Worm (Caenorhabditis elegans) whole organism, dauer: ENCODE measurements around the gene fbxa-84.
"Not testable (repeated sequence)": the region's sequence is repeated elsewhere in the genome, so short reads cannot be mapped to it uniquely, and the experiment has no call there.

Experiments used
- unc-62 ChIP-seq: sonication (generic microtip); optimal IDR thresholded peaks from 2 replicates; lab custom pipeline; 2017; ENCODE audit warnings: missing biosample characterization, missing genetic modification reagents, missing genetic modification characterization

fbxa-84 gene

ce11 chrV:15179757-15180156 lies 2.5 kb upstream of the fbxa-84 start, which contains the start of gene T09F5.10:
Gene T09F5.10 (plus strand): TSS chrV:15180057.
- no peak for TF ChIP-seq unc-62 (GFP tag; lab: Kevin White, UChicago)

- TF ChIP-seq unc-62 (GFP tag; lab: Kevin White, UChicago): no peak
Observed at ce11 chrV:15181899-15182298, 341 bp upstream of the fbxa-84 start.

- TF ChIP-seq unc-62 (GFP tag; lab: Kevin White, UChicago): no peak
Observed at ce11 chrV:15184097-15185040, 2.1 kb downstream of the fbxa-84 start, which contains the start of gene Y75B12B.1. Gene Y75B12B.1 (plus strand): TSS chrV:15184699.

DNA sequence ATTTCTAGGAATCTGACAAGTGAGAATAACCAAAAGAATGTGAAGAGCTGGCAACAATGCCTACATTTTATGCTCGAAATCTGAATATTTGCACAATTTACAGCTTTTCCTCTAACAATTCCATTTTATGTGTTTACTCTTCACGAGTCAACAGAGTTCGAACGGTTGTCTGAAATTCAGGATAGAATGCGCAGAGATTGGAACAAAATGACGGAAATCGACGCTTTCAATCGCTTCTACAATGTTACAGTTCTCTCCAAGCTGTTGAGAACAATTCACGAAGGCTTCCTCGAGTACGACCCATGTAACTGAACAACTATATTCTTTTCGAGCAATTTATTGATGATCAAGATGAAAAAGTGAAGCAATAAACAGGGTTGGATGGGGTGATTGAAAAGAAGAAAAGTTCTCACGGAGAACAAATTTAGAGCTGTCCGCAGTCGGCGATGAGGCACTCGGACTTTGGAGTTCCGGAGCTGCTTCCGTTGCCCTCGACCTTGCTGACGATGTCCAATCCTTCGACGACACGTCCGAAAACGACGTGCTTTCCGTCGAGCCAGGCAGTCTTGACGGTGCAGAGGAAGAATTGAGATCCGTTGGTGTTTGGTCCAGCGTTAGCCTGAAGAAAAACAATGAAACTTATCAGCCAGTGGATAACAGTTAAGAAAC lies 4.2 kb downstream of the fbxa-84 start, which contains the start of gene Y75B12B.3:
Gene Y75B12B.3, minus strand, starts transcription at position 21 of the 669 bp plus-strand sequence.
- TF ChIP-seq unc-62 (GFP tag; lab: Kevin White, UChicago): no peak

DNA sequence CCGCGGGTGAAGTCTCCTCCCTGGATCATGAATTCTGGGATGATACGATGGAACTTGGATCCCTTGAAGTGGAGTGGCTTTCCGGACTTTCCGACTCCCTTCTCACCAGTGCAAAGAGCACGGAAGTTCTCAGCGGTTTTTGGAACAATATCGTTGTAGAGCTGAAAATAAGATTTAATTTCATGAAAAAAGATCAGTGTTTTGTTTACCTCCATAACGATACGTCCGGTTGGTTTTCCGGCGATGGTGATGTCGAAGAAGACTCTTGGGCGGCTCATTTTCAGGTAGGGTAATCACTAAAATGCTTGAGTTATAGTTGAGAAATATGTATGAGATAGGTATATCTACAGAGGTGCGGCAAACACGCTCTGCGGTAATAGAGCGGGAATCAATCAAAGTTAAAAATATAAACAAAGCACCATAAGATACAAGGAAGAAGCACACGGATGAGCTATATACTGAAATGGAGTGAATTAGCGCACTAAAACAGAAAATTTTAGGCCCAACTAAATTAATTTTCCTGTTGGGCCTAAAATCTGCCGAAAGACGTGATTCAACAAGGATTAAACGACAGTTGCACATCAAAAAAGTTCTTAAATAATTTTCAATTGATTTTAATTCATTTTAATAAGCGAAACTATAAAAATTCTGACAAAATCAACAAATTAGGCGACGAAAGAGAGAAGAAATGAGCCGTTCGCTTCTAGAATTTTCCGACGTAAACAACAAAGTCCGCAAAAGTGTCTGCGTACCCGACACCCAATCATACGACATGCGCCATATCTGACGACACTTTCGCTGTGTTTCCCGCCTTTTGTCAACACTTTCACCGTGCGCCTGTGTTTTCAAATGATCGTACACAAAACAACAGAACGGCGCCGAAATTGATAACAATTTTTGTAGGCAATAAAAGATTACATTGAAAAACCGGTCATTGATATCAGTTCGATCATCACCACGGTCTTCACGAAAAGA lies 5.1 kb downstream of the fbxa-84 start, which contains the start of the genes cyn-7 and bath-36:
Gene cyn-7, minus strand, starts transcription at position 296 of the 975 bp plus-strand sequence.
Gene bath-36, plus strand, starts transcription at position 806 of the 975 bp plus-strand sequence.
- TF ChIP-seq unc-62 (GFP tag; lab: Kevin White, UChicago): no peak

- TF ChIP-seq unc-62 (GFP tag; lab: Kevin White, UChicago): no peak
Observed at ce11 chrV:15189567-15189966, 7.3 kb downstream of the fbxa-84 start, which contains the start of gene cyn-3. Gene cyn-3 (plus strand): TSS chrV:15189927.

ce11 chrV:15190903-15191302 lies 8.7 kb downstream of the fbxa-84 start, which contains the start of gene Y75B12B.11:
Gene Y75B12B.11 (plus strand): TSS chrV:15191296.
- TF ChIP-seq unc-62 (GFP tag; lab: Kevin White, UChicago): no peak

DNA sequence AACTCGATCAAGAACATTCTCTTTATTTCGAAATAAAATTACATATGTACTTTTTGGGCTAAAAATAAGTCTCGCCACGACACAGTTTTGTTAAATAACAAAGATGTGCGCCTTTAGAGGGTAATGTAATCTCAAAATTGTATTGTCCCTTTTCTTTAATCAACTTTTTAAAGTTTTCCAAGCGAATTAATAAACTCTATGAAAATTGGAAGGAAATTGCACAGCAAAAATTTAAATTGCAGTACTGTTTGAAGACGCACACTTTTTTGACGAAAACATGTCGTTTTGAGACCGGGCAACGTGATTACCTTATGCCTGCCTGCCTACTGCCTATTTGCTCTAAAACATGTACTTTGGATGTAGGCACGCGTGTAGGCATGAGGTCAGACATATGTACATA lies 9.7 kb downstream of the fbxa-84 start:
- no peak for TF ChIP-seq unc-62 (GFP tag; lab: Kevin White, UChicago)

DNA sequence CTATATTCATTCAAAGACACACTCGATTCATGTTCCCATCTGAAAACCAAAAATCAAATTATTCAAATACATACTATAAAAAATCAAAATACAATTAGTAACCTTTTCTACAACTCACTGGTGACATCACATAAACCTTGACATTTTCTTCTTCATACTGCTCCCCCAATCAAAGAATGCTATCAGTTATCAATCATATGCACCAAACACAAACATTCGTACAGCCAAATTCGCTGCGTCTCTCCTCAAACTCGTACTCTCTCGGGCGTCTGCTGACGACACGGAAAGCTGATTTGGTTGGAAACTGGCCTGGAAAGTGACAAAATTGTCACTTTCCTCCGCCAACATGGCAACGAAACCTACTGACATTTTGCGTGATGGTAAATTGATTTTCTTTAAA lies 10.1 kb downstream of the fbxa-84 start, which contains the start of gene plc-2:
Gene plc-2, plus strand, starts transcription at position 196 of the 400 bp plus-strand sequence.
- TF ChIP-seq unc-62 (GFP tag; lab: Kevin White, UChicago): no peak

- TF ChIP-seq unc-62 (GFP tag; lab: Kevin White, UChicago): no peak
Observed at ce11 chrV:15193909-15194308, 11.7 kb downstream of the fbxa-84 start, which contains the start of gene Y75B12B.13. Gene Y75B12B.13 (minus strand): TSS chrV:15194009.

- TF ChIP-seq unc-62 (GFP tag; lab: Kevin White, UChicago): no peak
Observed at ce11 chrV:15197955-15198354, 15.7 kb downstream of the fbxa-84 start, which contains the start of gene srw-1. Gene srw-1 (plus strand): TSS chrV:15198255.

DNA sequence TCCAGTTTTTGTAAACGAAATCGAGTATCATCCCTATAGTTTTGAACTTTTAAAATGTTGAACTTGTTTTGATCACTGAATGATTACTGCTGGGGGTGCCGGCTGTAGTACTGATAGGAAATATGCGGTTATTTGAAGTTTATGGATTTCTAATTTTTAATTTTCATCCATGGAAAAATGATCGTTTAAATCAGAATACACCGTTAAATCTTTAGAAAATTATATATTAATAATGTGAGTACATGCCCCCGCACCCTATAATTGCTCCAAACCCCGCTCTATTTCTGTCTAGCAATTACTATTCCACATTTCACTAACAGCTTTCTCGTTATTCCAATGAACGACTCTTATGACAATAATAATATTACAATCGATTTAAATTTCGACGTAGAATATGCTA lies 17.5 kb downstream of the fbxa-84 start, which contains the start of gene Y75B12B.10:
Gene Y75B12B.10, plus strand, starts transcription at position 301 of the 400 bp plus-strand sequence.
- no peak for TF ChIP-seq unc-62 (GFP tag; lab: Kevin White, UChicago)

DNA sequence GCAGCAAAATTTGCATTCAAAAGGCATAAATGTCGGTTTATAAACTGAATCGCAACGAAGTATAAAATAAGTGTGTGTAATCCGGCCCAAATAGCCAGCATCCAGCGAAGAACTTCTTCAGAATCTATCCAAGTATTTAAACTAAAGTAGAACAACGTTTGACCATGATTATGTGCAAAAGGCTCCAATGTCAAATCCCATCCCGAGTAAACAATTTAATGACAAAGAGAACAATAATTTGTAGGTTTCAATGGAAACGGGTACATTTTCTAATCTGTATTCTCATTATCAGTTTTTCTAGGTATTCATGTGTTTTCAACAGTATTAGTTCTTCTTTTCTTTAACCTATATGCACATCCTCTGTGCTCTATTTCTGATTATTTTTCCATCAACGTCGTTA lies 25.4 kb downstream of the fbxa-84 start, which contains the start of gene C41G6.12:
Gene C41G6.12, minus strand, starts transcription at position 101 of the 400 bp plus-strand sequence.
- TF ChIP-seq unc-62 (GFP tag; lab: Kevin White, UChicago): not testable (repeated sequence)

DNA sequence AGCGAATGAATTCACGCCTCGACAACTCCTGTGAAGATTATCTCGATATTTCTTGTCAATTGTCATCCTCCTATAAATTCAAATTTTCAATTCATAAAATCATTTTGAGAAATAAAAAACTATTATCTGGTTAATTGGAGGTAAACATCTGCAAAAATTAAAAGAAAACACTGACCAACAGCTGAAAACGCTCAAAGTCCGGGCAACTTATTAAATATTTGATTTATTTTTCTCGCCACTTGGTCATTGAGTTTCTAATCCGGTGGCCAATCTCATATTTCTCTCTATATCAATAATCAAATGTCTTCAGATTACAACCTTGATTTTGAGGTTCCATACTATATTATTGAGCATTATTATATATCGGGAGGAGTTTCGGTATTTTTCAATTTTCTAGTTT lies 29.6 kb downstream of the fbxa-84 start, which contains the start of gene sri-24:
Gene sri-24, plus strand, starts transcription at position 301 of the 400 bp plus-strand sequence.
- TF ChIP-seq unc-62 (GFP tag; lab: Kevin White, UChicago): not testable (repeated sequence)
